Worm (Caenorhabditis elegans): Measurements from ENCODE around the gene srg-66.
A peak's percentile ranks its signal among the peaks of the same experiment; 100 is the strongest.

srg-66 gene

ce11 chrV:5482315-5482714 is at the start of gene srg-66:
Gene srg-66, minus strand, starts transcription at chrV:5482415.
- TF ChIP-seq lin-32 (GFP tag; optimal IDR thresholded peaks at IDR 0.05) (no peak), elt-1 (tag; optimal IDR thresholded peaks at IDR 0.05; ENCODE audit: borderline replicate concordance, insufficient read depth) (no peak), mep-1 (tag; optimal IDR thresholded peaks at IDR 0.05) (no peak), hlh-1 (tag; optimal IDR thresholded peaks at IDR 0.05) (no peak), M03D4.4 (tag; optimal IDR thresholded peaks at IDR 0.05) (no peak), ceh-83 (GFP tag; optimal IDR thresholded peaks at IDR 0.05) (no peak)

ce11 chrV:5527694-5528093 is 45.5 kb upstream of the srg-66 start:
- no peak for TF ChIP-seq sptf-1 (tag; optimal IDR thresholded peaks at IDR 0.05)
- no peak for TF ChIP-seq tbx-8 (GFP tag; optimal IDR thresholded peaks at IDR 0.05)
- TF ChIP-seq elt-3 (tag; optimal IDR thresholded peaks at IDR 0.05) = no peak
- TF ChIP-seq unc-120 (tag; optimal IDR thresholded peaks at IDR 0.05; ENCODE audit: poor library complexity, severe bottlenecking) = no peak
- TF ChIP-seq pha-4 (tag; optimal IDR thresholded peaks at IDR 0.05) = no peak
- no peak for TF ChIP-seq drap-1 (GFP tag; optimal IDR thresholded peaks at IDR 0.05)
- no peak for TF ChIP-seq unc-39 (tag; optimal IDR thresholded peaks at IDR 0.05)
- TF ChIP-seq unc-62 (GFP tag; optimal IDR thresholded peaks at IDR 0.05) = no peak
- TF ChIP-seq mab-5 (tag; optimal IDR thresholded peaks at IDR 0.05) = no peak
- TF ChIP-seq zip-8 (tag; optimal IDR thresholded peaks at IDR 0.05) = no peak
- TF ChIP-seq nhr-2 (tag; optimal IDR thresholded peaks at IDR 0.05) = no peak
- no peak for TF ChIP-seq snpc-4 (tag; optimal IDR thresholded peaks at IDR 0.05)

- TF ChIP-seq lin-32 (GFP tag; optimal IDR thresholded peaks at IDR 0.05) (no peak), ceh-39 (tag; optimal IDR thresholded peaks at IDR 0.05) (no peak), ceh-43 (GFP tag; optimal IDR thresholded peaks at IDR 0.05) (no peak), drap-1 (GFP tag; optimal IDR thresholded peaks at IDR 0.05) (no peak), zip-8 (tag; optimal IDR thresholded peaks at IDR 0.05) (peak; percentile 57), lsy-2 (tag; optimal IDR thresholded peaks at IDR 0.05) (no peak), mab-5 (tag; optimal IDR thresholded peaks at IDR 0.05) (no peak), unc-120 (tag; optimal IDR thresholded peaks at IDR 0.05; ENCODE audit: poor library complexity, severe bottlenecking) (no peak)
Measured at ce11 chrV:5525208-5525607, 43.0 kb upstream of the srg-66 start.

- TF ChIP-seq sptf-1 (tag; optimal IDR thresholded peaks at IDR 0.05) (no peak), elt-3 (tag; optimal IDR thresholded peaks at IDR 0.05) (no peak), elt-1 (tag; optimal IDR thresholded peaks at IDR 0.05; ENCODE audit: borderline replicate concordance, insufficient read depth) (peak; percentile 87), ham-2 (GFP tag; optimal IDR thresholded peaks at IDR 0.05) (peak; percentile 0)
Measured at ce11 chrV:5523260-5523659, 41.0 kb upstream of the srg-66 start.

- TF ChIP-seq nhr-12 (tag; optimal IDR thresholded peaks at IDR 0.05) (no peak), lin-13 (tag; optimal IDR thresholded peaks at IDR 0.05) (no peak), mab-5 (tag; optimal IDR thresholded peaks at IDR 0.05) (no peak), ces-1 (GFP tag; optimal IDR thresholded peaks at IDR 0.05) (no peak), lin-32 (GFP tag; optimal IDR thresholded peaks at IDR 0.05) (no peak), mls-2 (tag; optimal IDR thresholded peaks at IDR 0.05) (no peak), ztf-11 (tag; optimal IDR thresholded peaks at IDR 0.05) (no peak), mep-1 (tag; optimal IDR thresholded peaks at IDR 0.05) (no peak), cnd-1 (tag; optimal IDR thresholded peaks at IDR 0.05) (no peak), sptf-1 (tag; optimal IDR thresholded peaks at IDR 0.05) (no peak), bed-3 (GFP tag; optimal IDR thresholded peaks at IDR 0.05) (no peak), lsy-2 (tag; optimal IDR thresholded peaks at IDR 0.05) (no peak), M03D4.4 (tag; optimal IDR thresholded peaks at IDR 0.05) (no peak), tbx-8 (GFP tag; optimal IDR thresholded peaks at IDR 0.05) (no peak)
Measured at ce11 chrV:5521735-5522241, 39.6 kb upstream of the srg-66 start, which contains the start of gene hir-1. Gene hir-1, plus strand, starts transcription at chrV:5522139.

- TF ChIP-seq cnd-1 (tag; optimal IDR thresholded peaks at IDR 0.05) (no peak), hlh-1 (tag; optimal IDR thresholded peaks at IDR 0.05) (no peak), snpc-4 (tag; optimal IDR thresholded peaks at IDR 0.05) (no peak), nhr-76 (tag; optimal IDR thresholded peaks at IDR 0.05) (no peak), nhr-28 (tag; optimal IDR thresholded peaks at IDR 0.05) (no peak)
Measured at ce11 chrV:5513630-5514378, 31.6 kb upstream of the srg-66 start, which contains the start of the genes hpo-15 and mms-19. Gene hpo-15, minus strand, starts transcription at chrV:5513830. Gene mms-19, plus strand, starts transcription at chrV:5514348.

Data from whole organism, mixed stage, embryonic.